Fruit fly (Drosophila melanogaster): ENCODE data around the gene CG3117.

- TF ChIP-seq h (optimal IDR thresholded peaks at IDR 0.05) (no peak), psq (optimal IDR thresholded peaks at IDR 0.05) (no peak), Myc (optimal IDR thresholded peaks at IDR 0.05) (no peak)
These were observed 40.7 kb downstream of the CG3117 start for dm6 chr2L:2806190-2806763.
